Worm (Caenorhabditis elegans) whole organism, midembryonic: Measurements from ENCODE around the gene F38B6.6.

Source experiments
- cog-1 ChIP-seq: sonication (generic microtip); optimal IDR thresholded peaks from 2 replicates; lab custom pipeline; 2016; ENCODE audit warnings: missing genetic modification characterization, missing compliant biosample characterization
- flt-1 ChIP-seq: fragments of 200-800 bp; sonication (Bioruptor generic); IDR thresholded peaks from 2 replicates; pipeline ENCODE4 v1.3.6; 2022; ENCODE audit warnings: missing genetic modification characterization, missing compliant biosample characterization

DNA sequence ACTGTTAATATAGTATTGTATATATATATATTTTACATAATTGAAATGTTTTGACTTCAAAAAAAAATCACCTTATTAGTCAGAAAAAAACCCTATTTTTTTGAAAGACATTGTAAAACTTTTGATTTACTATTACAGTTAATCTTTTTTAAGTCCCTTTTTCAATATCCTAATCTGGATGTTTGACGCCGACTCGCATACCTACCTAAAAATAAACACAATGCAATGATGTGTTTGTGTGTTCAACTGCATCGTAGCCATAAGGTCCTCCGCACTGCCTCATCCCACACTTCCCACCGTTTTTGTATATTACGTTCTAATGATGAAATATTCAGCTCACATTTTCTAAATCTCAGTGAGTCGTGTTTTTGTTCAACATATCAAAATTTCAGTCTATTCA is 3.4 kb upstream of the F38B6.6 start, which contains the start of gene F38B6.3:
- TF ChIP-seq flt-1 (GFP tag; lab: Robert Waterston, UW), result no peak
- TF ChIP-seq cog-1 (tag; lab: Kevin White, UChicago), result no peak
